Fruit fly (Drosophila melanogaster) whole organism, embryonic: ENCODE measurements around the gene CG34281.

Source experiments
- Abd-B ChIP-seq: fragments of 200-800 bp; sonication (Bioruptor generic); optimal IDR thresholded peaks from 2 replicates; lab custom pipeline; 2018; ENCODE audit warnings: missing biosample characterization, mild to moderate bottlenecking, missing genetic modification characterization, moderate library complexity
- Ada2b ChIP-seq: fragments of 200-800 bp; sonication (Bioruptor generic); IDR thresholded peaks from 2 replicates; pipeline ENCODE4 v1.3.6; 2022; ENCODE audit warnings: missing biosample characterization, missing genetic modification characterization
- CG6254 ChIP-seq: fragments of 200-800 bp; sonication (Bioruptor generic); optimal IDR thresholded peaks from 3 replicates; lab custom pipeline; 2017; ENCODE audit warnings: mild to moderate bottlenecking, missing biosample characterization, missing genetic modification reagents, missing genetic modification characterization
- HLHmδ ChIP-seq: fragments of 200-800 bp; sonication (Bioruptor generic); optimal IDR thresholded peaks from 2 replicates; lab custom pipeline; 2018; ENCODE audit warnings: missing biosample characterization, mild to moderate bottlenecking, missing genetic modification characterization, moderate library complexity
- MTF-1 ChIP-seq: fragments of 200-800 bp; sonication (Bioruptor generic); optimal IDR thresholded peaks from 2 replicates; lab custom pipeline; 2018; ENCODE audit warnings: missing biosample characterization, mild to moderate bottlenecking, missing genetic modification characterization, borderline replicate concordance
- dm ChIP-seq: fragments of 200-800 bp; sonication (Bioruptor generic); optimal IDR thresholded peaks from 3 replicates; lab custom pipeline; 2016; ENCODE audit warnings: missing biosample characterization, missing genetic modification characterization
- fd102C ChIP-seq: fragments of 200-800 bp; sonication (Bioruptor generic); optimal IDR thresholded peaks from 2 replicates; lab custom pipeline; 2018; ENCODE audit warnings: missing biosample characterization, mild to moderate bottlenecking, missing genetic modification characterization, moderate library complexity
- gt ChIP-seq: fragments of 200-800 bp; sonication (Bioruptor generic); IDR thresholded peaks from 2 replicates; pipeline ENCODE4 v1.3.6; 2022; ENCODE audit warnings: missing biosample characterization, missing genetic modification characterization
- lola ChIP-seq, 3 experiments: fragments of >200 bp in 2 of 3; fragments of 200-800 bp in 1 of 3; sonication (Bioruptor generic) in 1 of 3; optimal IDR thresholded peaks; 2 replicates each; lab custom pipeline; 2017 to 2019; ENCODE audit warnings: missing biosample characterization in 3 of 3, missing genetic modification characterization in 3 of 3, mild to moderate bottlenecking in 1 of 3, moderate library complexity in 1 of 3
- org-1 ChIP-seq: fragments of 200-800 bp; sonication (Bioruptor generic); optimal IDR thresholded peaks from 2 replicates; lab custom pipeline; 2017; ENCODE audit warnings: missing biosample characterization, missing genetic modification characterization
- tna ChIP-seq: fragments of 200-800 bp; sonication (Bioruptor generic); IDR thresholded peaks from 2 replicates; pipeline ENCODE4 v1.3.6; 2022; ENCODE audit warnings: missing biosample characterization, missing genetic modification characterization; ENCODE audit not compliant: partially characterized antibody
- unc-4 ChIP-seq: fragments of 200-800 bp; sonication (Bioruptor generic); IDR thresholded peaks from 2 replicates; pipeline ENCODE4 v1.3.6; 2022; ENCODE audit warnings: missing biosample characterization, missing genetic modification characterization; ENCODE audit not compliant: partially characterized antibody

DNA sequence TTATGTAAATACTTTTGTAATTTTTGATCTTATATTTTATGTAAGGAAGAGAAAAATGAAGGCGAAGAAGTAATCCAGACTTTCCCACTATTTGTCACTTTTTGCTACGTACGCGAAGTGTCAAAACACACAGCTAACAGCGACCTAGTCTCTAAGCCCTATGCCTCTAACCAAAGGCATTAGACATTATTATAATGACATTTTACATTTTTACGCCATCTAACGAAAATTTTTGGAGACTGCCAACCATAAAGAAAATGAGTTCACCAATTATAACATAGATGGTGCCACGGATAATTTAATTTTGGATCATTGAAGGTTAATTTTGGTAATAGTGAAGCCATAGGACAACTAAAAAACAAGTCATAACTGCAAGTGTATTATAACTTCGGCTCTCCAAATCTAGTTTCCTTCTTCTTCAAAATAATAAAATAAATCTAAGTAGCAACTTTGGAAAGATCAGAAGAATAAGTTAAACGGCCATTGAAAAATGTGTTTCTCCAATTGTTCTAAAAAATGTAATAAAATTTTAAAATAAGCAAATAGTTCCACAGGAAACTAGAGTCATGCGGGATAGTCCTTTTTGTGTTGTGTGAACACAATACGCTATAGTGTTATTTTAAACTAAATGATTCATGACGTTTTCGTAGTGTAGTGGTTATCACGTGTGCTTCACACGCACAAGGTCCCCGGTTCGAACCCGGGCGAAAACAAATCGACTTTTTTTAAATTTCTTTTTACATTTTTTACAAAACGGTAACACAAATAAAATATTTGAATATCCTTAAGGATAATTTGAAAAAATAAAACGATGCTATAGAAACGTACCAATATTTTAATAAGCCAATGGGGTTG, 4.7 kb downstream of the CG34281 start:
- TF ChIP-seq org-1 (GFP tag; lab: Kevin White, UChicago), result no peak
- no peak for TF ChIP-seq gt (GFP tag; lab: Robert Waterston, UW)
- no peak for TF ChIP-seq MTF-1
- TF ChIP-seq unc-4, result peak; percentile 47; the same call in 1 of the 2 replicates
- TF ChIP-seq lola (GFP tag; optimal IDR thresholded peaks at IDR 0.05; lab: Kevin White, UChicago), result no peak
- TF ChIP-seq dm (GFP tag; lab: Kevin White, UChicago), result no peak
- TF ChIP-seq Abd-B (GFP tag; lab: Kevin White, UChicago), result peak; percentile 68
- no peak for TF ChIP-seq HLHmδ
- peak; percentile 30 for TF ChIP-seq CG6254 (GFP tag; lab: Kevin White, UChicago)
- TF ChIP-seq Ada2b, result no peak
- no peak for TF ChIP-seq fd102C (GFP tag; lab: Kevin White, UChicago)
- TF ChIP-seq tna (GFP tag; lab: Robert Waterston, UW), result no peak
